Worm (Caenorhabditis elegans): Measurements from ENCODE around the gene F53C3.1.

ce11 chrII:3896920-3897319 lies 14.9 kb upstream of the F53C3.1 start:
- peak; percentile 24 for TF ChIP-seq unc-62 (GFP tag; optimal IDR thresholded peaks at IDR 0.05)
- TF ChIP-seq cnd-1 (tag; optimal IDR thresholded peaks at IDR 0.05), result no peak
